Worm (Caenorhabditis elegans) whole organism, L4/young adult: ENCODE measurements around the gene Y55F3BR.1.

Experiments used
- W03F9.2 ChIP-seq: fragments of 150-350 bp; optimal IDR thresholded peaks from 2 replicates; lab custom pipeline; 2014; ENCODE audit warnings: missing biosample characterization, missing genetic modification characterization
- dao-5 ChIP-seq: sonication (generic microtip); optimal IDR thresholded peaks from 2 replicates; lab custom pipeline; 2016; ENCODE audit warnings: missing genotype, missing genetic modification characterization, moderate library complexity, missing compliant biosample characterization

- no peak for TF ChIP-seq W03F9.2 (tag; lab: Kevin White, UChicago)
- no peak for TF ChIP-seq dao-5 (tag; lab: Kevin White, UChicago)
Measured at ce11 chrIV:829107-829506, 45.5 kb upstream of the Y55F3BR.1 start.
